Worm (Caenorhabditis elegans) whole organism, L1 larva: Measurements from ENCODE around the gene eol-1.

ENCODE experiments used
- aha-1 ChIP-seq: fragments of 150-350 bp; optimal IDR thresholded peaks from 2 replicates; lab custom pipeline; 2014; ENCODE audit warnings: missing biosample characterization, missing genetic modification characterization
- ceh-82 ChIP-seq, 3 experiments: fragments of 150-350 bp in 1 of 3; sonication (generic microtip) in 2 of 3; optimal IDR thresholded peaks; 2 replicates each; lab custom pipeline; 2014 to 2017; ENCODE audit warnings: missing biosample characterization in 3 of 3, missing genetic modification characterization in 3 of 3
- mab-9 ChIP-seq: fragments of 200-800 bp; sonication (Bioruptor generic); IDR thresholded peaks from 2 replicates; pipeline ENCODE4 v1.3.6; 2022; ENCODE audit warnings: missing genetic modification reagents, missing genetic modification characterization, missing compliant biosample characterization
- nhr-237 ChIP-seq: fragments of 150-350 bp; optimal IDR thresholded peaks from 2 replicates; lab custom pipeline; 2014; ENCODE audit warnings: missing biosample characterization, missing genetic modification characterization
- nhr-77 ChIP-seq: fragments of 150-350 bp; optimal IDR thresholded peaks from 2 replicates; lab custom pipeline; 2014; ENCODE audit warnings: missing biosample characterization, missing genetic modification characterization
- tlp-1 ChIP-seq: fragments of 150-350 bp; optimal IDR thresholded peaks from 2 replicates; lab custom pipeline; 2014; ENCODE audit warnings: missing biosample characterization, missing genetic modification characterization
- unc-130 ChIP-seq: fragments of 150-350 bp; optimal IDR thresholded peaks from 2 replicates; lab custom pipeline; 2017; ENCODE audit warnings: missing biosample characterization, missing genetic modification characterization, inconsistent platforms
- ztf-11 ChIP-seq, 2 experiments: sonication (generic microtip); optimal IDR thresholded peaks; 2 replicates each; lab custom pipeline; 2016 to 2017; ENCODE audit warnings: missing genetic modification characterization in 2 of 2, missing biosample characterization in 1 of 2, missing compliant biosample characterization in 1 of 2

The eol-1 gene

ce11 chrV:13929503-13929902, 51.2 kb downstream of the eol-1 start, which contains the start of gene srxa-13:
Gene srxa-13 (plus strand): TSS chrV:13929803.
- TF ChIP-seq ztf-11 (tag; optimal IDR thresholded peaks at IDR 0.05; lab: Kevin White, UChicago): no peak
- TF ChIP-seq unc-130 (tag; lab: Kevin White, UChicago): no peak
- no peak for TF ChIP-seq tlp-1
- TF ChIP-seq ceh-82 (tag; optimal IDR thresholded peaks at IDR 0.05; lab: Kevin White, UChicago): no peak
- TF ChIP-seq nhr-77 (tag; lab: Kevin White, UChicago): no peak
- TF ChIP-seq mab-9 (GFP tag; lab: Robert Waterston, UW): no peak
- no peak for TF ChIP-seq aha-1 (tag; lab: Kevin White, UChicago)
- TF ChIP-seq nhr-237: no peak
- TF ChIP-seq, all 84 proteins: peak for 0
